Worm (Caenorhabditis elegans) whole organism, mixed stage, embryonic: ENCODE data around the gene ran-2.

Experiments
- mls-2 ChIP-seq: sonication (generic microtip); optimal IDR thresholded peaks from 2 replicates; lab custom pipeline; 2016; ENCODE audit warnings: mild to moderate bottlenecking, missing genetic modification characterization, moderate library complexity, missing compliant biosample characterization
- unc-62 ChIP-seq: fragments of 150-350 bp; optimal IDR thresholded peaks from 2 replicates; lab custom pipeline; 2014; ENCODE audit warnings: missing biosample characterization, missing genetic modification reagents, missing genetic modification characterization
- ztf-11 ChIP-seq: fragments of 150-350 bp; optimal IDR thresholded peaks from 2 replicates; lab custom pipeline; 2014; ENCODE audit warnings: missing biosample characterization, missing genetic modification characterization

DNA sequence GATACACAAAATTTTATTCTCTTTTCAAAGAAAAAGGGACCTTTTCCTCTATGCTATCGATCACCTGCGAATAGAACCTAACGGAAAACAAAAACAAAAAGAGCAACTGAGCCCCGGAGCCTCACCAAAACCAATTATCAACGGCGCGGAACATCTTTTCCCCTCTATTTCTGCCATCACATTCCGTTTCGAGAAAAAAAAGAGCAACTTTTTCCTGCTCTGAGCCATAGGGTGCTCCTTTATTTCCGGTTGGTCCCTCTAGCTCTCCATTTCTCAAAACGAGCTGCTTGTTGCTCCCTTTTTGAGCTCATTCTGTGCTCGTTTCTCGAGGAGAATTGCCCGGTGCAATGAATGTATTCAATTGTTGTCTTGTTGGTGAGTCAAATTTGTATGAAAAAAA is 46.3 kb downstream of the ran-2 start, which contains the start of gene clp-1:
- no peak for TF ChIP-seq mls-2 (tag; lab: Kevin White, UChicago)
- no peak for TF ChIP-seq unc-62 (GFP tag; lab: Kevin White, UChicago)
- no peak for TF ChIP-seq ztf-11 (tag; lab: Kevin White, UChicago)
